Worm (Caenorhabditis elegans): Measurements from ENCODE around the gene del-9.

ce11 chrX:3572490-3572889, 44.6 kb downstream of the del-9 start, which contains the start of gene vit-3:
- TF ChIP-seq tbx-11 (GFP tag; IDR thresholded peaks at IDR 0.05) (no peak), ama-1 (optimal IDR thresholded peaks at IDR 0.05) (no peak), scrt-1 (GFP tag; IDR thresholded peaks at IDR 0.05) (no peak), aly-1 (tag; optimal IDR thresholded peaks at IDR 0.05) (no peak), B0310.2 (tag; optimal IDR thresholded peaks at IDR 0.05) (no peak), flt-1 (GFP tag; IDR thresholded peaks at IDR 0.05) (no peak), hmbx-1 (tag; optimal IDR thresholded peaks at IDR 0.05) (no peak)

Measured in whole organism, early embryonic.